Worm (Caenorhabditis elegans) whole organism, young adult: Measurements from ENCODE around the gene aagr-4.

Experiments
- F23B12.7 ChIP-seq: sonication (generic microtip); optimal IDR thresholded peaks from 2 replicates; lab custom pipeline; 2017; ENCODE audit warnings: missing genetic modification characterization, mild to moderate bottlenecking, missing compliant biosample characterization, antibody characterized with exemption, moderate library complexity; ENCODE audit not compliant: insufficient read depth
- F39B2.1 ChIP-seq: fragments of 200-800 bp; sonication (Bioruptor generic); IDR thresholded peaks from 2 replicates; pipeline ENCODE4 v1.3.6; 2022; ENCODE audit warnings: missing genetic modification reagents, missing genetic modification characterization, missing compliant biosample characterization
- F49E8.2 ChIP-seq: sonication (generic microtip); optimal IDR thresholded peaks from 3 replicates; lab custom pipeline; 2017; ENCODE audit warnings: missing genetic modification characterization, mild to moderate bottlenecking, missing compliant biosample characterization, antibody characterized with exemption, moderate library complexity; ENCODE audit not compliant: insufficient read depth
- K12H6.12 ChIP-seq: fragments of 200-800 bp; sonication (Bioruptor generic); optimal IDR thresholded peaks from 2 replicates; lab custom pipeline; 2018; ENCODE audit warnings: mild to moderate bottlenecking, missing genetic modification characterization, missing compliant biosample characterization
- Y67H2A.10 ChIP-seq: fragments of 200-800 bp; sonication (Bioruptor generic); conservative IDR thresholded peaks from 2 replicates; pipeline ENCODE4 v1.3.6; 2022; ENCODE audit warnings: missing genetic modification reagents, missing genetic modification characterization, missing compliant biosample characterization
- akir-1 ChIP-seq: fragments of 200-800 bp; sonication (Bioruptor generic); optimal IDR thresholded peaks from 2 replicates; lab custom pipeline; 2018; ENCODE audit warnings: mild to moderate bottlenecking, missing genetic modification characterization, moderate library complexity, missing compliant biosample characterization
- ama-1 ChIP-seq, 3 experiments: fragments of 150-350 bp in 1 of 3; sonication (generic microtip) in 2 of 3; optimal IDR thresholded peaks; 2 replicates each; lab custom pipeline; 2014 to 2018; ENCODE audit warnings: missing biosample characterization in 2 of 3, missing genetic modification characterization in 2 of 3, missing genetic modification reagents in 2 of 3
- attf-3 ChIP-seq: fragments of 200-800 bp; sonication (Bioruptor generic); conservative IDR thresholded peaks from 2 replicates; pipeline ENCODE4 v1.3.6; 2022; ENCODE audit warnings: missing genetic modification reagents, missing genetic modification characterization, missing compliant biosample characterization
- bed-1 ChIP-seq: fragments of 200-800 bp; sonication (Bioruptor generic); IDR thresholded peaks from 2 replicates; pipeline ENCODE4 v1.3.6; 2022; ENCODE audit warnings: missing genetic modification reagents, missing genetic modification characterization, missing compliant biosample characterization
- cebp-2 ChIP-seq: fragments of 200-800 bp; sonication (Bioruptor generic); IDR thresholded peaks from 2 replicates; pipeline ENCODE4 v1.3.6; 2022; ENCODE audit warnings: missing genetic modification characterization, missing compliant biosample characterization
- ceh-79 ChIP-seq: sonication (generic microtip); optimal IDR thresholded peaks from 2 replicates; lab custom pipeline; 2017; ENCODE audit warnings: mild to moderate bottlenecking, missing genetic modification characterization, missing compliant biosample characterization
- ceh-91 ChIP-seq: fragments of 200-800 bp; sonication (Bioruptor generic); IDR thresholded peaks from 2 replicates; pipeline ENCODE4 v1.3.6; 2022; ENCODE audit warnings: missing genetic modification reagents, missing genetic modification characterization, missing compliant biosample characterization
- chd-7 ChIP-seq: sonication (generic microtip); optimal IDR thresholded peaks from 2 replicates; lab custom pipeline; 2016; ENCODE audit warnings: mild to moderate bottlenecking, missing genetic modification characterization, moderate library complexity, missing compliant biosample characterization
- die-1 ChIP-seq: sonication (generic microtip); optimal IDR thresholded peaks from 2 replicates; lab custom pipeline; 2016; ENCODE audit warnings: missing genotype, mild to moderate bottlenecking, missing genetic modification characterization, missing compliant biosample characterization
- dox-1 ChIP-seq: fragments of 200-800 bp; sonication (Bioruptor generic); IDR thresholded peaks from 2 replicates; pipeline ENCODE4 v1.3.6; 2022; ENCODE audit warnings: missing genetic modification reagents, missing genetic modification characterization, missing compliant biosample characterization
- egl-44 ChIP-seq: fragments of 200-800 bp; sonication (Bioruptor generic); IDR thresholded peaks from 2 replicates; pipeline ENCODE4 v1.3.6; 2022; ENCODE audit warnings: missing genetic modification reagents, missing genetic modification characterization, missing compliant biosample characterization
- ets-4 ChIP-seq: fragments of 200-800 bp; sonication (Bioruptor generic); optimal IDR thresholded peaks from 2 replicates; lab custom pipeline; 2018; ENCODE audit warnings: mild to moderate bottlenecking, missing genetic modification characterization, missing compliant biosample characterization
- hlh-12 ChIP-seq: sonication (generic microtip); optimal IDR thresholded peaks from 2 replicates; lab custom pipeline; 2016; ENCODE audit warnings: missing genetic modification characterization, missing compliant biosample characterization
- hmg-1.2 ChIP-seq: fragments of 200-800 bp; sonication (Bioruptor generic); IDR thresholded peaks from 2 replicates; pipeline ENCODE4 v1.3.6; 2022; ENCODE audit warnings: missing genetic modification reagents, missing genetic modification characterization, missing compliant biosample characterization
- lin-26 ChIP-seq: fragments of 200-800 bp; sonication (Bioruptor generic); IDR thresholded peaks from 2 replicates; pipeline ENCODE4 v1.3.6; 2022; ENCODE audit warnings: missing genetic modification reagents, missing genetic modification characterization, missing compliant biosample characterization
- mes-4 ChIP-seq: sonication (generic microtip); optimal IDR thresholded peaks from 2 replicates; lab custom pipeline; 2016; ENCODE audit warnings: missing genotype, missing genetic modification characterization, missing compliant biosample characterization
- nfyb-1 ChIP-seq: fragments of 200-800 bp; sonication (Bioruptor generic); IDR thresholded peaks from 2 replicates; pipeline ENCODE4 v1.3.6; 2022; ENCODE audit warnings: missing genetic modification reagents, missing genetic modification characterization, missing compliant biosample characterization
- nhr-120 ChIP-seq: fragments of 200-800 bp; sonication (Bioruptor generic); IDR thresholded peaks from 2 replicates; pipeline ENCODE4 v1.3.6; 2022; ENCODE audit warnings: missing genetic modification characterization, missing compliant biosample characterization
- nhr-80 ChIP-seq: sonication (generic microtip); optimal IDR thresholded peaks from 2 replicates; lab custom pipeline; 2016; ENCODE audit warnings: missing genetic modification characterization, missing compliant biosample characterization
- rcor-1 ChIP-seq: fragments of 200-800 bp; sonication (Bioruptor generic); IDR thresholded peaks from 2 replicates; pipeline ENCODE4 v1.3.6; 2022; ENCODE audit warnings: missing genetic modification reagents, missing genetic modification characterization, missing compliant biosample characterization
- rpc-1 ChIP-seq, 2 experiments: fragments of 150-350 bp in 1 of 2; sonication (generic microtip) in 1 of 2; optimal IDR thresholded peaks; 2 replicates each; lab custom pipeline; 2014 to 2018; ENCODE audit warnings: missing biosample characterization in 1 of 2, missing genetic modification characterization in 1 of 2, missing genetic modification reagents in 1 of 2, missing genotype in 1 of 2
- snpc-1.3 ChIP-seq: sonication (generic microtip); optimal IDR thresholded peaks from 2 replicates; lab custom pipeline; 2017; ENCODE audit warnings: missing genetic modification characterization, mild to moderate bottlenecking, missing compliant biosample characterization, antibody characterized with exemption, moderate library complexity, missing genotype, missing genetic modification reagents; ENCODE audit not compliant: insufficient read depth
- snpc-3.4 ChIP-seq: sonication (generic microtip); optimal IDR thresholded peaks from 2 replicates; lab custom pipeline; 2017; ENCODE audit warnings: missing genetic modification characterization, mild to moderate bottlenecking, missing compliant biosample characterization, antibody characterized with exemption, moderate library complexity, missing genotype, missing genetic modification reagents
- snpc-4 ChIP-seq, 5 experiments: fragments of 150-350 bp in 1 of 5; sonication (generic microtip) in 4 of 5; optimal IDR thresholded peaks; 2 replicates each; lab custom pipeline; 2014 to 2018; ENCODE audit warnings: missing genetic modification characterization in 5 of 5, missing biosample characterization in 3 of 5, antibody characterized with exemption in 2 of 5, mild to moderate bottlenecking in 2 of 5, missing compliant biosample characterization in 2 of 5, missing genotype in 2 of 5, moderate library complexity in 2 of 5, missing genetic modification reagents in 1 of 5
- sptf-2 ChIP-seq: fragments of 200-800 bp; sonication (Bioruptor generic); optimal IDR thresholded peaks from 2 replicates; lab custom pipeline; 2018; ENCODE audit warnings: mild to moderate bottlenecking, missing genetic modification characterization, missing compliant biosample characterization
- tlf-1 ChIP-seq: fragments of 200-800 bp; sonication (Bioruptor generic); optimal IDR thresholded peaks from 2 replicates; lab custom pipeline; 2018; ENCODE audit warnings: mild to moderate bottlenecking, missing genetic modification characterization, missing compliant biosample characterization
- ztf-22 ChIP-seq: fragments of 200-800 bp; sonication (Bioruptor generic); optimal IDR thresholded peaks from 2 replicates; lab custom pipeline; 2018; ENCODE audit warnings: mild to moderate bottlenecking, missing genetic modification characterization, moderate library complexity, missing compliant biosample characterization

The aagr-4 gene

DNA sequence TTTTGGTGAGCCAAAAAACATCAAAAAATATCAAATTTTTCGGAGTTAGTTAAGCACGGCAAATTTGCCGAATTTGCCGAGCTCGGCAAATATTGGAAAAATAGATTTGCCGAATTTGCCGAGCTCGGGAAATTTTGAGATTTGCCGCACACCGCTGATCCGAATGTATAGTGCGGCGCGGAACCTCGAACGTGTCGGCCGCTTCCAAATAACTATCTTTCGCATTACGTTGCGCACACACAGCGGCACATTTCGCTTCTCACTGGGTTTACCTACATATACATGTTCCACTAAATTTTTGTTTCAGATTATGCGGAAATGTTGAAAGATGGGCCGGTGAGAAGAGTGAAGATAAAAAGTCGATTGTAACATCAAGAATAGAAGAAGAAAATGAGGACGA is 36.3 kb downstream of the aagr-4 start:
- TF ChIP-seq bed-1 (GFP tag; lab: Robert Waterston, UW) (no peak), snpc-3.4 (tag; lab: Kevin White, UChicago) (no peak), lin-26 (GFP tag; lab: Robert Waterston, UW) (no peak), F23B12.7 (tag; lab: Kevin White, UChicago) (no peak), nhr-80 (tag; lab: Kevin White, UChicago) (no peak), snpc-4 (GFP tag; optimal IDR thresholded peaks at IDR 0.05; lab: Kevin White, UChicago) (no peak), snpc-4 (tag; optimal IDR thresholded peaks at IDR 0.05; lab: Kevin White, UChicago) (peak in 2 of 4 experiments; percentile 61 to 78), F39B2.1 (GFP tag; lab: Robert Waterston, UW) (no peak), hmg-1.2 (GFP tag; lab: Robert Waterston, UW) (peak; percentile 22; the same call in 1 of the 2 replicates)

DNA sequence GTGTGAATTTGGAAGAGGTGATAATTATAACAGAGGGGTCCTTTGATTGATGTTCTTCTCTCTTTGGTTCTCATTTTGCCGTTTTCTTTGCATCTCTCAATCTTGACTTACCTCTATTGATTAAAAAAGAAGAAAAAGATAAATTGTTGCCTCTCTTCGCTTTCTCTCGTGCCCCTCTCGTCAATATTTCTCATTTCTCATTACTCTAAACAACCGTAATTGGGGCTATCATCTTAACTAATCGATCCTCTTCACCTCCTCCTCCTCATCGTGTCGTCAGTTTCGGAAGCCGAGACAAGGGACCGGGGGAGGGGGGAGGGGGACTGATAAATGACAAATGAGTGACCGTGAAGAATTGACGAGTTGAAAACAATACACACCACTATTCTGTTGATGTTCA is 38.2 kb downstream of the aagr-4 start:
- TF ChIP-seq F39B2.1 (GFP tag; lab: Robert Waterston, UW), result no peak

ce11 chrX:504046-504843 is 43.8 kb downstream of the aagr-4 start:
- TF ChIP-seq egl-44 (GFP tag; lab: Robert Waterston, UW), result no peak
- no peak for TF ChIP-seq ceh-79 (tag; lab: Kevin White, UChicago)
- no peak for TF ChIP-seq dox-1
- no peak for TF ChIP-seq ceh-91 (GFP tag; lab: Robert Waterston, UW)
- no peak for TF ChIP-seq snpc-1.3
- no peak for TF ChIP-seq Y67H2A.10 (GFP tag; lab: Robert Waterston, UW)
- no peak for TF ChIP-seq K12H6.12 (tag; lab: Kevin White, UChicago)
- TF ChIP-seq attf-3 (GFP tag; lab: Robert Waterston, UW), result no peak
- TF ChIP-seq nfyb-1 (GFP tag; lab: Robert Waterston, UW), result no peak
- no peak for TF ChIP-seq ama-1 (optimal IDR thresholded peaks at IDR 0.05; lab: Kevin White, UChicago)
- no peak for TF ChIP-seq ama-1 (GFP tag; optimal IDR thresholded peaks at IDR 0.05; lab: Kevin White, UChicago)
- no peak for TF ChIP-seq sptf-2 (GFP tag; lab: Kevin White, UChicago)
- no peak for TF ChIP-seq cebp-2 (GFP tag; lab: Robert Waterston, UW)
- no peak for TF ChIP-seq mes-4 (tag; lab: Kevin White, UChicago)
- TF ChIP-seq F49E8.2 (tag; lab: Kevin White, UChicago), result no peak

DNA sequence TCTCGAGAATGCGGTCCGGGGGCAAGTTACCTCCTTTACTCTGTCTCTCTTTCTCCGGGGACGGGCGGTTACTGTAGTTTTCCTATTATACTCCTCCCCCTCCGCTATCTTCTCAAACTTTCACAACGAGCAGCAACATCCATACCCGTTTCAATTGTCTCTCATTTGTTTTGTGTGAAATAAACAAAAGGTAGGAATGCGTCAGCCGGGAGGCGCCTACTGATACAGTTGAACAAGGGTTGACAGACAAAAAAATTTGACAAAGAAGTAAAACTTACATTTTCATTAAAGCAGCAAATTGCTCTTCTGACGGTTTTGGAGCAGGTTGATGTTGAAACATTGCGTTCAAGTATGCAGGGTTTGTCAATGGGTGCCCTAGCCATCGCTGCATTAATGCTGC is 44.6 kb downstream of the aagr-4 start:
- TF ChIP-seq ztf-22, result no peak
- TF ChIP-seq ceh-79 (tag; lab: Kevin White, UChicago), result no peak
- TF ChIP-seq rpc-1 (optimal IDR thresholded peaks at IDR 0.05; lab: Kevin White, UChicago), result no peak
- no peak for TF ChIP-seq rpc-1 (tag; optimal IDR thresholded peaks at IDR 0.05; lab: Kevin White, UChicago)
- no peak for TF ChIP-seq chd-7 (tag; lab: Kevin White, UChicago)
- TF ChIP-seq F39B2.1 (GFP tag; lab: Robert Waterston, UW), result no peak
- no peak for TF ChIP-seq ama-1 (optimal IDR thresholded peaks at IDR 0.05; lab: Kevin White, UChicago)
- TF ChIP-seq ama-1 (GFP tag; optimal IDR thresholded peaks at IDR 0.05; lab: Kevin White, UChicago), result no peak
- no peak for TF ChIP-seq ets-4
- no peak for TF ChIP-seq tlf-1 (GFP tag; lab: Kevin White, UChicago)
- TF ChIP-seq akir-1 (GFP tag; lab: Kevin White, UChicago), result no peak
- no peak for TF ChIP-seq rcor-1 (GFP tag; lab: Robert Waterston, UW)
- no peak for TF ChIP-seq hmg-1.2 (GFP tag; lab: Robert Waterston, UW)
- no peak for TF ChIP-seq hlh-12 (tag; lab: Kevin White, UChicago)
- TF ChIP-seq nhr-120 (GFP tag; lab: Robert Waterston, UW), result no peak
- no peak for TF ChIP-seq die-1
